Worm (Caenorhabditis elegans) whole organism, L4/young adult: Measurements from ENCODE around the gene glc-4.

ENCODE experiments used
- W03F9.2 ChIP-seq: fragments of 150-350 bp; optimal IDR thresholded peaks from 2 replicates; lab custom pipeline; 2014; ENCODE audit warnings: missing biosample characterization, missing genetic modification characterization
- him-1 ChIP-seq: sonication (generic microtip); optimal IDR thresholded peaks from 2 replicates; lab custom pipeline; 2016; ENCODE audit warnings: missing genotype, missing genetic modification reagents, missing genetic modification characterization, missing compliant biosample characterization

DNA sequence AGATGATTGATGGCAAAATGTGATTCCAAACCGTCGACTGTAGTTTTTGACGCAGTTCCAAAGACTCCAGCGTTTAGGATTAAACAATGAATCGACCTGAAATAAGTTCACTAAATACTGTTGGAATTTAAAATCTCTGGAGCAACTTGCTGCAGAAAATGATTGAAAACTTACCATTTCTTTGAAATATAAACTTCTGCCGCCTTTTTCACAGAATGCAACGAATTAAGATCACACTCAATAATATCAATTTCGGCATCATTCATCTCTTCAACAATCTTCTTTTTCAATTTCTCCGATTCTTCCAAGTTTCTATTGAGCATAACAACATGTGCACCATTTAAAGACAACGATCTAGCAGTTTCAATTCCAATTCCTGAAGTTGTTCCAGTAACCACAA, 32.9 kb upstream of the glc-4 start:
- TF ChIP-seq him-1, result no peak
- no peak for TF ChIP-seq W03F9.2 (tag; lab: Kevin White, UChicago)
